Fruit fly (Drosophila melanogaster) whole organism: Measurements from ENCODE around the gene CG13643.

Experiments
- CG8478 ChIP-seq: fragments of >200 bp; optimal IDR thresholded peaks from 2 replicates; lab custom pipeline; 2018; ENCODE audit warnings: inconsistent platforms
- Dll ChIP-seq: fragments of >200 bp; optimal IDR thresholded peaks from 2 replicates; lab custom pipeline; 2017
- EcR ChIP-seq, 2 experiments: fragments of >200 bp; optimal IDR thresholded peaks; 2 replicates each; lab custom pipeline; 2017; ENCODE audit warnings: missing biosample characterization in 2 of 2, missing genetic modification characterization in 2 of 2, missing genetic modification reagents in 2 of 2
- pan ChIP-seq: fragments of >200 bp; optimal IDR thresholded peaks from 2 replicates; lab custom pipeline; 2017
- psq ChIP-seq: fragments of >200 bp; optimal IDR thresholded peaks from 2 replicates; lab custom pipeline; 2017
- usp ChIP-seq: fragments of >200 bp; optimal IDR thresholded peaks from 2 replicates; lab custom pipeline; 2017; ENCODE audit warnings: missing biosample characterization, missing genetic modification characterization, mixed read lengths

CG13643 gene

dm6 chr3R:24905959-24906634 lies at the start of gene CG13643:
CG13643 (minus strand) TSS chr3R:24906004.
- TF ChIP-seq psq (lab: Kevin White, UChicago) (no peak), pan (lab: Kevin White, UChicago) (no peak), usp (GFP tag; lab: Kevin White, UChicago) (no peak), CG8478 (no peak), EcR (GFP tag; optimal IDR thresholded peaks at IDR 0.05; lab: Kevin White, UChicago) (no peak), Dll (lab: Kevin White, UChicago) (no peak)

- TF ChIP-seq usp (GFP tag; lab: Kevin White, UChicago) (no peak), Dll (lab: Kevin White, UChicago) (no peak), pan (lab: Kevin White, UChicago) (no peak), EcR (GFP tag; optimal IDR thresholded peaks at IDR 0.05; lab: Kevin White, UChicago) (no peak), CG8478 (no peak), psq (lab: Kevin White, UChicago) (no peak)
Measured at dm6 chr3R:24953152-24953551, 47.3 kb upstream of the CG13643 start.

dm6 chr3R:24947332-24947731 lies 41.5 kb upstream of the CG13643 start, which contains the start of gene mah:
mah (plus strand) TSS chr3R:24947632.
- TF ChIP-seq Dll (lab: Kevin White, UChicago) (no peak), pan (lab: Kevin White, UChicago) (no peak), CG8478 (no peak), psq (lab: Kevin White, UChicago) (no peak), EcR (GFP tag; optimal IDR thresholded peaks at IDR 0.05; lab: Kevin White, UChicago) (no peak), usp (GFP tag; lab: Kevin White, UChicago) (no peak)

dm6 chr3R:24944920-24945853 lies 39.4 kb upstream of the CG13643 start, which contains the start of the genes ssh and Nmnat:
ssh (minus strand) TSS chr3R:24944956.
Nmnat (plus strand) TSS chr3R:24945237.
- TF ChIP-seq psq (lab: Kevin White, UChicago) (no peak), usp (GFP tag; lab: Kevin White, UChicago) (no peak), CG8478 (no peak), EcR (GFP tag; optimal IDR thresholded peaks at IDR 0.05; lab: Kevin White, UChicago) (no peak), Dll (lab: Kevin White, UChicago) (no peak), pan (lab: Kevin White, UChicago) (no peak)

dm6 chr3R:24938049-24938448 lies 32.2 kb upstream of the CG13643 start, which contains the start of gene Osbp:
Osbp (minus strand) TSS chr3R:24938222.
- no peak for TF ChIP-seq psq (lab: Kevin White, UChicago)
- TF ChIP-seq CG8478: no peak
- TF ChIP-seq pan (lab: Kevin White, UChicago): no peak
- TF ChIP-seq EcR (GFP tag; optimal IDR thresholded peaks at IDR 0.05; lab: Kevin White, UChicago): no peak
- TF ChIP-seq Dll (lab: Kevin White, UChicago): no peak
- TF ChIP-seq usp (GFP tag; lab: Kevin White, UChicago): no peak

- TF ChIP-seq pan (lab: Kevin White, UChicago) (no peak), CG8478 (no peak), psq (lab: Kevin White, UChicago) (no peak), EcR (GFP tag; optimal IDR thresholded peaks at IDR 0.05; lab: Kevin White, UChicago) (no peak), Dll (lab: Kevin White, UChicago) (no peak), usp (GFP tag; lab: Kevin White, UChicago) (no peak)
Measured at dm6 chr3R:24935758-24936157, 30.0 kb upstream of the CG13643 start.

dm6 chr3R:24934542-24934941 lies 28.7 kb upstream of the CG13643 start:
- no peak for TF ChIP-seq EcR (GFP tag; optimal IDR thresholded peaks at IDR 0.05; lab: Kevin White, UChicago)
- TF ChIP-seq usp (GFP tag; lab: Kevin White, UChicago): no peak
- TF ChIP-seq pan (lab: Kevin White, UChicago): no peak
- no peak for TF ChIP-seq psq (lab: Kevin White, UChicago)
- TF ChIP-seq CG8478: no peak
- no peak for TF ChIP-seq Dll (lab: Kevin White, UChicago)

dm6 chr3R:24931856-24932255 lies 26.1 kb upstream of the CG13643 start, which contains the start of gene CG11771:
CG11771 (plus strand) TSS chr3R:24932010.
- TF ChIP-seq psq (lab: Kevin White, UChicago) (no peak), CG8478 (no peak), usp (GFP tag; lab: Kevin White, UChicago) (no peak), pan (lab: Kevin White, UChicago) (no peak), Dll (lab: Kevin White, UChicago) (no peak), EcR (GFP tag; optimal IDR thresholded peaks at IDR 0.05; lab: Kevin White, UChicago) (no peak)

- TF ChIP-seq psq (lab: Kevin White, UChicago) (no peak), usp (GFP tag; lab: Kevin White, UChicago) (no peak), Dll (lab: Kevin White, UChicago) (no peak)
Measured at dm6 chr3R:24926752-24927320, 21.0 kb upstream of the CG13643 start.

dm6 chr3R:24924916-24925315 lies 19.1 kb upstream of the CG13643 start, which contains the start of gene Trf4-2:
Trf4-2 (plus strand) TSS chr3R:24925216.
- TF ChIP-seq EcR (GFP tag; optimal IDR thresholded peaks at IDR 0.05; lab: Kevin White, UChicago): no peak
- no peak for TF ChIP-seq CG8478
- no peak for TF ChIP-seq Dll (lab: Kevin White, UChicago)
- TF ChIP-seq pan (lab: Kevin White, UChicago): no peak
- no peak for TF ChIP-seq psq (lab: Kevin White, UChicago)
- TF ChIP-seq usp (GFP tag; lab: Kevin White, UChicago): no peak
